Fruit fly (Drosophila melanogaster): ENCODE results near the gene CG34140.

CG34140 gene

DNA sequence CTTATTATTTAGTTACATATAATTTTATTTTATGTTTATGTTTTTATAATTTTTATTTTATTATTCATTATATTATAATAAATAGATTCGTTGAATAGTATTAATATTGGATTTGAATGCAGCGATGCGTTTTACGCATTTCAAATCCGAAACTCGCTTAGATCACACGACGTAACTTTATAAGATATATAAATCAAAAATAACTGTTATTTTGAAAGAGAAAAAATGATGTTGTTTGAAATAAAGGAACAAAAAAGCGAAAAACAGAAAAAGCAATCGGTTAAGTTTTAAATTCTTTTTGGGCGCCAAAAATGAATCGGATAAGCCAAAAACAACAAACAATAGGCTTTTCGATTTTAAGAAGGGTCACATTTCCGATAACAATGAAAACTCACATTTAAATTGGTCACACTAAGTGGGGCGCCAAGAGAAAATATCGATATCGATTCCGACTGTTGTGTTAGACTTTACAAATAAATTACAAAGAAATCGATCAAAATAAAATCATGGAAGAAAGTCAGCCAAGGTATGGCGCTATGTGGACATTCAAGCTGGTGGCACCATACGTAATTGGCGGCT, 38.1 kb downstream of the CG34140 start, which contains the start of gene CG6845 (continued):
- TF ChIP-seq knrl (GFP tag; IDR thresholded peaks at IDR 0.05; ENCODE audit: partially characterized antibody) (peak; percentile 38; the same call in 2 of the 3 replicates), Opbp (GFP tag; IDR thresholded peaks at IDR 0.05; ENCODE audit: partially characterized antibody) (peak; percentile 72; the same call in 2 of the 3 replicates), CG12071 (GFP tag; optimal IDR thresholded peaks at IDR 0.05) (no peak), chn (GFP tag; optimal IDR thresholded peaks at IDR 0.05) (no peak), Elba2 (GFP tag; optimal IDR thresholded peaks at IDR 0.05) (no peak), gro (GFP tag; optimal IDR thresholded peaks at IDR 0.05) (no peak), CG18619 (GFP tag; optimal IDR thresholded peaks at IDR 0.05) (no peak), onecut (GFP tag; IDR thresholded peaks at IDR 0.05) (peak; percentile 29), Camta (GFP tag; optimal IDR thresholded peaks at IDR 0.05) (no peak), CG8281 (tag; optimal IDR thresholded peaks at IDR 0.05) (no peak), Taf1 (GFP tag; IDR thresholded peaks at IDR 0.05) (no peak), CG15269 (tag; optimal IDR thresholded peaks at IDR 0.05) (no peak), slbo (GFP tag; IDR thresholded peaks at IDR 0.05) (no peak), CG11456 (GFP tag; IDR thresholded peaks at IDR 0.05) (no peak), CG3281 (GFP tag; optimal IDR thresholded peaks at IDR 0.05) (no peak), CG2120 (GFP tag; optimal IDR thresholded peaks at IDR 0.05) (no peak), oc (tag; optimal IDR thresholded peaks at IDR 0.05) (peak; percentile 43), mld (GFP tag; IDR thresholded peaks at IDR 0.05; ENCODE audit: partially characterized antibody) (peak; percentile 73; the same call in 2 of the 3 replicates), CG17186 (GFP tag; optimal IDR thresholded peaks at IDR 0.05) (peak; percentile 52), CG4820 (GFP tag; optimal IDR thresholded peaks at IDR 0.05) (no peak), Gug (GFP tag; IDR thresholded peaks at IDR 0.05) (no peak), Sry-δ (GFP tag; optimal IDR thresholded peaks at IDR 0.05) (peak; percentile 73), CG15011 (GFP tag; optimal IDR thresholded peaks at IDR 0.05) (no peak), CG15479 (GFP tag; optimal IDR thresholded peaks at IDR 0.05) (no peak), CG32532 (GFP tag; IDR thresholded peaks at IDR 0.05) (no peak), CG7271 (tag; optimal IDR thresholded peaks at IDR 0.05) (no peak), Sox100B (GFP tag; optimal IDR thresholded peaks at IDR 0.05) (no peak), CG34376 (GFP tag; optimal IDR thresholded peaks at IDR 0.05) (peak; percentile 19), zen2 (GFP tag; IDR thresholded peaks at IDR 0.05; ENCODE audit: partially characterized antibody) (peak; percentile 88), Side (GFP tag; optimal IDR thresholded peaks at IDR 0.05) (no peak), CG13296 (GFP tag; optimal IDR thresholded peaks at IDR 0.05) (no peak), Myb (GFP tag; optimal IDR thresholded peaks at IDR 0.05) (peak; percentile 52), B-H2 (GFP tag; optimal IDR thresholded peaks at IDR 0.05) (no peak), CG16813 (GFP tag; IDR thresholded peaks at IDR 0.05; ENCODE audit: partially characterized antibody) (peak; percentile 70), Tbp (GFP tag; optimal IDR thresholded peaks at IDR 0.05) (no peak), Jarid2 (GFP tag; optimal IDR thresholded peaks at IDR 0.05) (no peak), CG10979 (tag; optimal IDR thresholded peaks at IDR 0.05) (no peak), CG3726 (GFP tag; IDR thresholded peaks at IDR 0.05) (no peak), gfzf (GFP tag; optimal IDR thresholded peaks at IDR 0.05) (peak; percentile 84), bcd (GFP tag; optimal IDR thresholded peaks at IDR 0.05) (no peak), CG1024 (GFP tag; IDR thresholded peaks at IDR 0.05) (no peak), CG17568 (GFP tag; optimal IDR thresholded peaks at IDR 0.05) (no peak), Dbx (GFP tag; IDR thresholded peaks at IDR 0.05) (no peak), CG14441 (GFP tag; IDR thresholded peaks at IDR 0.05) (no peak), jing (GFP tag; optimal IDR thresholded peaks at IDR 0.05) (no peak), nerfin-1 (tag; optimal IDR thresholded peaks at IDR 0.05) (no peak)

All from whole organism, embryonic.